Worm (Caenorhabditis elegans): Measurements from ENCODE around the gene dpy-31.
A peak's percentile ranks its signal among the peaks of the same experiment; 100 is the strongest.

Gene dpy-31

ce11 chrIII:7162065-7162762, 39.8 kb upstream of the dpy-31 start, which contains the start of the genes syf-2 and K04G7.1 (continued):
- TF ChIP-seq chd-7 (tag; optimal IDR thresholded peaks at IDR 0.05) (peak; percentile 31), gei-17 (GFP tag; optimal IDR thresholded peaks at IDR 0.05) (peak; percentile 26), let-526 (GFP tag; IDR thresholded peaks at IDR 0.05) (no peak), B0261.1 (tag; optimal IDR thresholded peaks at IDR 0.05) (no peak), hmg-20 (GFP tag; IDR thresholded peaks at IDR 0.05) (no peak), pha-4 (tag; optimal IDR thresholded peaks at IDR 0.05) (peak; percentile 92), ztf-6 (GFP tag; IDR thresholded peaks at IDR 0.05) (no peak), ceh-100 (GFP tag; IDR thresholded peaks at IDR 0.05) (peak; percentile 55; the same call in 1 of the 2 replicates)

- TF ChIP-seq F57C9.4 (tag; optimal IDR thresholded peaks at IDR 0.05) (no peak), mxl-1 (tag; optimal IDR thresholded peaks at IDR 0.05) (no peak), ceh-91 (GFP tag; IDR thresholded peaks at IDR 0.05) (peak; percentile 34; the same call in 1 of the 2 replicates), atf-7 (tag; optimal IDR thresholded peaks at IDR 0.05) (no peak), cebp-1 (GFP tag; IDR thresholded peaks at IDR 0.05) (no peak), cebp-1 (tag; optimal IDR thresholded peaks at IDR 0.05) (no peak), xnd-1 (tag; optimal IDR thresholded peaks at IDR 0.05) (no peak), athp-1 (tag; optimal IDR thresholded peaks at IDR 0.05) (no peak), cebp-2 (GFP tag; IDR thresholded peaks at IDR 0.05) (no peak), ztf-28 (GFP tag; IDR thresholded peaks at IDR 0.05) (no peak), B0261.1 (tag; optimal IDR thresholded peaks at IDR 0.05) (no peak), snpc-3.4 (tag; optimal IDR thresholded peaks at IDR 0.05) (peak; percentile 44), F33H1.4 (GFP tag; IDR thresholded peaks at IDR 0.05) (peak; percentile 36; the same call in 1 of the 2 replicates), mel-28 (tag; optimal IDR thresholded peaks at IDR 0.05; ENCODE audit: borderline replicate concordance) (no peak), him-1 (tag; optimal IDR thresholded peaks at IDR 0.05) (no peak), efl-1 (GFP tag; optimal IDR thresholded peaks at IDR 0.05) (peak; percentile 70), dpl-1 (GFP tag; optimal IDR thresholded peaks at IDR 0.05) (no peak), ztf-3 (GFP tag; optimal IDR thresholded peaks at IDR 0.05) (no peak), ceh-79 (tag; optimal IDR thresholded peaks at IDR 0.05) (no peak), hmg-1.2 (GFP tag; IDR thresholded peaks at IDR 0.05) (peak; percentile 10; the same call in 1 of the 2 replicates), rcor-1 (GFP tag; IDR thresholded peaks at IDR 0.05) (no peak), attf-3 (GFP tag; conservative IDR thresholded peaks at IDR 0.05) (no peak), D2030.7 (GFP tag; IDR thresholded peaks at IDR 0.05) (no peak), nhr-90 (tag; optimal IDR thresholded peaks at IDR 0.05) (no peak), lsl-1 (GFP tag; optimal IDR thresholded peaks at IDR 0.05) (peak; percentile 80), madf-10 (tag; optimal IDR thresholded peaks at IDR 0.05) (no peak), madf-6 (GFP tag; IDR thresholded peaks at IDR 0.05) (no peak)
These were observed 36.7 kb upstream of the dpy-31 start for ce11 chrIII:7165276-7165675.

ce11 chrIII:7165816-7166229, 36.2 kb upstream of the dpy-31 start:
- no peak for TF ChIP-seq athp-1 (tag; optimal IDR thresholded peaks at IDR 0.05)
- peak; percentile 54 for TF ChIP-seq ztf-18 (tag; optimal IDR thresholded peaks at IDR 0.05)
- no peak for TF ChIP-seq ama-1 (optimal IDR thresholded peaks at IDR 0.05)
- TF ChIP-seq ama-1 (GFP tag; optimal IDR thresholded peaks at IDR 0.05) = no peak
- no peak for TF ChIP-seq him-1 (tag; optimal IDR thresholded peaks at IDR 0.05)
- TF ChIP-seq rcor-1 (GFP tag; IDR thresholded peaks at IDR 0.05) = no peak
- no peak for TF ChIP-seq somi-1 (GFP tag; optimal IDR thresholded peaks at IDR 0.05)
- TF ChIP-seq tbp1 (GFP tag; optimal IDR thresholded peaks at IDR 0.05) = no peak
- peak; percentile 15 for TF ChIP-seq lin-40 (tag; optimal IDR thresholded peaks at IDR 0.05)
- 0 out of 2 replicates have a peak, but pooled peaks have one; percentile 55 for TF ChIP-seq nfyb-1 (GFP tag; IDR thresholded peaks at IDR 0.05)
- no peak for TF ChIP-seq egl-44 (GFP tag; IDR thresholded peaks at IDR 0.05)
- TF ChIP-seq ceh-58 (GFP tag; IDR thresholded peaks at IDR 0.05) = no peak
- TF ChIP-seq akir-1 (GFP tag; optimal IDR thresholded peaks at IDR 0.05) = no peak
- TF ChIP-seq T07F8.4 (tag; optimal IDR thresholded peaks at IDR 0.05) = no peak
- TF ChIP-seq dpl-1 (GFP tag; optimal IDR thresholded peaks at IDR 0.05) = no peak
- no peak for TF ChIP-seq chd-7 (tag; optimal IDR thresholded peaks at IDR 0.05)
- TF ChIP-seq dpff-1 (tag; optimal IDR thresholded peaks at IDR 0.05) = no peak
- TF ChIP-seq hrde-1 (tag; optimal IDR thresholded peaks at IDR 0.05; ENCODE audit: borderline replicate concordance) = no peak
- TF ChIP-seq nfya-2 (GFP tag; IDR thresholded peaks at IDR 0.05) = no peak
